Fruit fly (Drosophila melanogaster): Measurements from ENCODE around the gene prd1.

dm6 chr3R:11806753-11807152 is 19.9 kb upstream of the prd1 start:
- TF ChIP-seq Dll (optimal IDR thresholded peaks at IDR 0.05) (no peak), pan (optimal IDR thresholded peaks at IDR 0.05) (no peak)

Data from whole organism.